Fruit fly (Drosophila melanogaster) whole organism, prepupa: ENCODE data around the gene eIF3e.

Source experiments
- CG31627 ChIP-seq: fragments of 200-800 bp; sonication (Bioruptor generic); optimal IDR thresholded peaks from 3 replicates; lab custom pipeline; 2016; ENCODE audit warnings: missing biosample characterization, missing genetic modification characterization
- CG6276 ChIP-seq: fragments of 200-800 bp; sonication (Bioruptor generic); optimal IDR thresholded peaks from 2 replicates; lab custom pipeline; 2017; ENCODE audit warnings: missing biosample characterization, mild to moderate bottlenecking, missing genetic modification characterization
- CG9139 ChIP-seq: fragments of 200-800 bp; sonication (Bioruptor generic); optimal IDR thresholded peaks from 3 replicates; lab custom pipeline; 2017; ENCODE audit warnings: missing biosample characterization, mild to moderate bottlenecking, missing genetic modification characterization
- Ets21C ChIP-seq: fragments of 200-800 bp; sonication (Bioruptor generic); optimal IDR thresholded peaks from 3 replicates; lab custom pipeline; 2016; ENCODE audit warnings: missing biosample characterization, missing genetic modification characterization
- Lpt ChIP-seq: fragments of 200-800 bp; sonication (Bioruptor generic); optimal IDR thresholded peaks from 3 replicates; lab custom pipeline; 2016; ENCODE audit warnings: missing biosample characterization, missing genetic modification characterization
- achi ChIP-seq: fragments of 200-800 bp; sonication (Bioruptor generic); optimal IDR thresholded peaks from 3 replicates; lab custom pipeline; 2016; ENCODE audit warnings: missing biosample characterization, missing genetic modification characterization
- acj6 ChIP-seq: fragments of 200-800 bp; sonication (Bioruptor generic); optimal IDR thresholded peaks from 3 replicates; lab custom pipeline; 2016; ENCODE audit warnings: missing biosample characterization, missing genetic modification characterization
- dsx ChIP-seq: fragments of 200-800 bp; optimal IDR thresholded peaks from 3 replicates; lab custom pipeline; 2019; ENCODE audit warnings: missing biosample characterization, mild to moderate bottlenecking, missing genetic modification characterization, moderate library complexity; ENCODE audit not compliant: poor library complexity, severe bottlenecking
- spab ChIP-seq: fragments of 200-800 bp; sonication (Bioruptor generic); optimal IDR thresholded peaks from 2 replicates; lab custom pipeline; 2017; ENCODE audit warnings: missing biosample characterization, mild to moderate bottlenecking, missing genetic modification characterization, missing genetic modification reagents

- TF ChIP-seq Lpt (GFP tag; lab: Kevin White, UChicago) (peak; percentile 80), acj6 (GFP tag; lab: Kevin White, UChicago) (peak; percentile 93), CG9139 (GFP tag; lab: Kevin White, UChicago) (peak; percentile 95), spab (GFP tag; lab: Kevin White, UChicago) (peak; percentile 97), CG31627 (peak; percentile 91), Ets21C (peak; percentile 80), achi (GFP tag; lab: Kevin White, UChicago) (peak; percentile 91), dsx (peak; percentile 96), CG6276 (GFP tag; lab: Kevin White, UChicago) (peak; percentile 39)
Observed at dm6 chr3L:16818063-16818462, 31.3 kb upstream of the eIF3e start.
